Worm (Caenorhabditis elegans) whole organism, L4 larva: ENCODE measurements around the gene Y43F8A.1.

ENCODE experiments used
- F49E8.2 ChIP-seq: sonication (generic microtip); optimal IDR thresholded peaks from 2 replicates; lab custom pipeline; 2016; ENCODE audit warnings: missing compliant biosample characterization, mild to moderate bottlenecking, missing genetic modification characterization, borderline replicate concordance
- R02D3.7 ChIP-seq: fragments of 150-350 bp; sonication (generic microtip); optimal IDR thresholded peaks from 3 replicates; lab custom pipeline; 2014; ENCODE audit warnings: missing biosample characterization, missing genetic modification characterization
- T26A8.4 ChIP-seq: fragments of 200-800 bp; sonication (Bioruptor generic); IDR thresholded peaks from 2 replicates; pipeline ENCODE4 v1.3.6; 2022; ENCODE audit warnings: missing genetic modification characterization, missing compliant biosample characterization
- Y5F2A.4 ChIP-seq: fragments of 200-800 bp; sonication (Bioruptor generic); optimal IDR thresholded peaks from 2 replicates; lab custom pipeline; 2018; ENCODE audit warnings: mild to moderate bottlenecking, missing genetic modification characterization, missing compliant biosample characterization
- Y75B8A.6 ChIP-seq: fragments of 200-800 bp; sonication (Bioruptor generic); IDR thresholded peaks from 2 replicates; pipeline ENCODE4 v1.3.6; 2022; ENCODE audit warnings: missing genetic modification reagents, missing genetic modification characterization, missing compliant biosample characterization
- ZK337.2 ChIP-seq: fragments of 200-800 bp; sonication (Bioruptor generic); IDR thresholded peaks from 2 replicates; pipeline ENCODE4 v1.3.6; 2022; ENCODE audit warnings: missing genetic modification reagents, missing genetic modification characterization, missing compliant biosample characterization
- aly-2 ChIP-seq: sonication (generic microtip); optimal IDR thresholded peaks from 2 replicates; lab custom pipeline; 2018; ENCODE audit warnings: missing biosample characterization, missing genetic modification characterization
- attf-4 ChIP-seq: sonication (generic microtip); optimal IDR thresholded peaks from 3 replicates; lab custom pipeline; 2017; ENCODE audit warnings: missing biosample characterization, missing genetic modification characterization
- ceh-20 ChIP-seq: fragments of 200-800 bp; sonication (Bioruptor generic); IDR thresholded peaks from 2 replicates; pipeline ENCODE4 v1.3.6; 2022; ENCODE audit warnings: missing genetic modification reagents, missing genetic modification characterization, missing compliant biosample characterization
- ceh-44 ChIP-seq: fragments of 200-800 bp; sonication (Bioruptor generic); IDR thresholded peaks from 2 replicates; pipeline ENCODE4 v1.3.6; 2022; ENCODE audit warnings: missing genetic modification reagents, missing genetic modification characterization, missing compliant biosample characterization
- ceh-62 ChIP-seq: sonication (generic microtip); optimal IDR thresholded peaks from 2 replicates; lab custom pipeline; 2017; ENCODE audit warnings: missing biosample characterization, missing genetic modification characterization
- daf-16 ChIP-seq, 3 experiments: sonication (generic microtip); optimal IDR thresholded peaks; 2 replicates each; lab custom pipeline; 2016 to 2017; ENCODE audit warnings: missing genetic modification characterization in 3 of 3, missing genetic modification reagents in 3 of 3, mild to moderate bottlenecking in 2 of 3, missing compliant biosample characterization in 2 of 3, missing biosample characterization in 1 of 3, moderate library complexity in 1 of 3
- daf-19 ChIP-seq: fragments of 200-800 bp; sonication (Bioruptor generic); conservative IDR thresholded peaks from 2 replicates; pipeline ENCODE4 v1.3.6; 2022; ENCODE audit warnings: missing genetic modification characterization, missing compliant biosample characterization
- daf-8 ChIP-seq: fragments of 200-800 bp; sonication (Bioruptor generic); IDR thresholded peaks from 2 replicates; pipeline ENCODE4 v1.3.6; 2022; ENCODE audit warnings: missing genetic modification characterization, missing compliant biosample characterization
- dpl-1 ChIP-seq: fragments of 150-350 bp; optimal IDR thresholded peaks from 2 replicates; lab custom pipeline; 2014; ENCODE audit warnings: missing biosample characterization, missing genetic modification reagents, missing genetic modification characterization
- egl-27 ChIP-seq: sonication (generic microtip); optimal IDR thresholded peaks from 3 replicates; lab custom pipeline; 2017; ENCODE audit warnings: missing biosample characterization, missing genetic modification reagents, missing genetic modification characterization
- fkh-10 ChIP-seq: fragments of 150-350 bp; optimal IDR thresholded peaks from 2 replicates; lab custom pipeline; 2014; ENCODE audit warnings: missing biosample characterization, missing genetic modification reagents, missing genetic modification characterization
- gei-8 ChIP-seq: fragments of 200-800 bp; sonication (Bioruptor generic); optimal IDR thresholded peaks from 2 replicates; lab custom pipeline; 2018; ENCODE audit warnings: mild to moderate bottlenecking, missing genetic modification characterization, missing compliant biosample characterization
- hif-1 ChIP-seq, 2 experiments: sonication (generic microtip); optimal IDR thresholded peaks; 2 replicates each; lab custom pipeline; 2016 to 2017; ENCODE audit warnings: missing compliant biosample characterization in 2 of 2, missing genetic modification characterization in 2 of 2, missing genetic modification reagents in 2 of 2, missing genotype in 2 of 2, mild to moderate bottlenecking in 1 of 2
- hlh-11 ChIP-seq: fragments of 200-800 bp; sonication (Bioruptor generic); optimal IDR thresholded peaks from 2 replicates; lab custom pipeline; 2018; ENCODE audit warnings: mild to moderate bottlenecking, missing genetic modification characterization, missing compliant biosample characterization
- hmg-1.1 ChIP-seq: fragments of 200-800 bp; sonication (Bioruptor generic); IDR thresholded peaks from 2 replicates; pipeline ENCODE4 v1.3.6; 2022; ENCODE audit warnings: missing genetic modification reagents, missing genetic modification characterization, missing compliant biosample characterization
- jun-1 ChIP-seq: fragments of 150-350 bp; optimal IDR thresholded peaks from 2 replicates; lab custom pipeline; 2014; ENCODE audit warnings: missing biosample characterization, missing genetic modification reagents, missing genetic modification characterization
- lin-29 ChIP-seq: fragments of 200-800 bp; sonication (Bioruptor generic); IDR thresholded peaks from 2 replicates; pipeline ENCODE4 v1.3.6; 2022; ENCODE audit warnings: missing genetic modification reagents, missing genetic modification characterization, missing compliant biosample characterization
- lir-3 ChIP-seq: sonication (generic microtip); optimal IDR thresholded peaks from 2 replicates; lab custom pipeline; 2016; ENCODE audit warnings: mild to moderate bottlenecking, missing genetic modification characterization, missing compliant biosample characterization
- lsy-2 ChIP-seq, 2 experiments: fragments of 150-350 bp in 1 of 2; sonication (generic microtip) in 1 of 2; optimal IDR thresholded peaks; 2 replicates each; lab custom pipeline; 2014 to 2017; ENCODE audit warnings: missing biosample characterization in 2 of 2, missing genetic modification characterization in 2 of 2
- mdt-29 ChIP-seq: fragments of 200-800 bp; sonication (Bioruptor generic); IDR thresholded peaks from 2 replicates; pipeline ENCODE4 v1.3.6; 2022; ENCODE audit warnings: missing genetic modification reagents, missing genetic modification characterization, missing compliant biosample characterization
- mes-2 ChIP-seq: sonication (generic microtip); optimal IDR thresholded peaks from 2 replicates; lab custom pipeline; 2016; ENCODE audit warnings: missing genotype, mild to moderate bottlenecking, missing genetic modification characterization, missing compliant biosample characterization; ENCODE audit not compliant: poor library complexity, severe bottlenecking
- nhr-111 ChIP-seq: fragments of 200-800 bp; sonication (Bioruptor generic); optimal IDR thresholded peaks from 2 replicates; lab custom pipeline; 2018; ENCODE audit warnings: mild to moderate bottlenecking, missing genetic modification characterization, missing compliant biosample characterization
- nhr-237 ChIP-seq: sonication (generic microtip); optimal IDR thresholded peaks from 2 replicates; lab custom pipeline; 2017; ENCODE audit warnings: missing biosample characterization, missing genetic modification characterization
- nhr-28 ChIP-seq: fragments of 150-350 bp; optimal IDR thresholded peaks from 2 replicates; lab custom pipeline; 2014; ENCODE audit warnings: missing biosample characterization, missing genetic modification characterization
- nhr-6 ChIP-seq: fragments of 150-350 bp; optimal IDR thresholded peaks from 2 replicates; lab custom pipeline; 2014; ENCODE audit warnings: missing biosample characterization, missing genetic modification characterization
- nhr-76 ChIP-seq: fragments of 150-350 bp; optimal IDR thresholded peaks from 2 replicates; lab custom pipeline; 2014; ENCODE audit warnings: missing biosample characterization, missing genetic modification characterization
- pha-4 ChIP-seq, 2 experiments: fragments of 150-350 bp in 1 of 2; fragments of 200-800 bp in 1 of 2; sonication (Bioruptor generic) in 1 of 2; IDR thresholded peaks in 1 of 2; optimal IDR thresholded peaks in 1 of 2; 2 replicates each; pipeline versions ENCODE4 v1.3.6 to Lab custom; 2014 to 2022; ENCODE audit warnings: missing genetic modification characterization in 2 of 2, missing genetic modification reagents in 2 of 2, missing biosample characterization in 1 of 2, missing compliant biosample characterization in 1 of 2
- php-3 ChIP-seq: fragments of 200-800 bp; sonication (Bioruptor generic); IDR thresholded peaks from 2 replicates; pipeline ENCODE4 v1.3.6; 2022; ENCODE audit warnings: missing genetic modification reagents, missing genetic modification characterization, missing compliant biosample characterization
- saeg-2 ChIP-seq: fragments of 200-800 bp; sonication (Bioruptor generic); IDR thresholded peaks from 2 replicates; pipeline ENCODE4 v1.3.6; 2022; ENCODE audit warnings: missing genetic modification reagents, missing genetic modification characterization, missing compliant biosample characterization
- sdz-12 ChIP-seq: fragments of 200-800 bp; sonication (Bioruptor generic); optimal IDR thresholded peaks from 2 replicates; lab custom pipeline; 2018; ENCODE audit warnings: mild to moderate bottlenecking, missing genetic modification characterization, missing compliant biosample characterization
- tag-97 ChIP-seq: fragments of 200-800 bp; sonication (Bioruptor generic); IDR thresholded peaks from 2 replicates; pipeline ENCODE4 v1.3.6; 2022; ENCODE audit warnings: missing genetic modification characterization, missing compliant biosample characterization
- unc-130 ChIP-seq: sonication (generic microtip); optimal IDR thresholded peaks from 2 replicates; lab custom pipeline; 2016; ENCODE audit warnings: missing genetic modification reagents, missing genetic modification characterization, missing compliant biosample characterization
- unc-39 ChIP-seq: sonication (generic microtip); optimal IDR thresholded peaks from 2 replicates; lab custom pipeline; 2017; ENCODE audit warnings: missing biosample characterization, missing genetic modification characterization
- zip-11 ChIP-seq: fragments of 200-800 bp; sonication (Bioruptor generic); IDR thresholded peaks from 2 replicates; pipeline ENCODE4 v1.3.6; 2022; ENCODE audit warnings: missing genetic modification characterization, missing compliant biosample characterization

Y43F8A.1 gene

DNA sequence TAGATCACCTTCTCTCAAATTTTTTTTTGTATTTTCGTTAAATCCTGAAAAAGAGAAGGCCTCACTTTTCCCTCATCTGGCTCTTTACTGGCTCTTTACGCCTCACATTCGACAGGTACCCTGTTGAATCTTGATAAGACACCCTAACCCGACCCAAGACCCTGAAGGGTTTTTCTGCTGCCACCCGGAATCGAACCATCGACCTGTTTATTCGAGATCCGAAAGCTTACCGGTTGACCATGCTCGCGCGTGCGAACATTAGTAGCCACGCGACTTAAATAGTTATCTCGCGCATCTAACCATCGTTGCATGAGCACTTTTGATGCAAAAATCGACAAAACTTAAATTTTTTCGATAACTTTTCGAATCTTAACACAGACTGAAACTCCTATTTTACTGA lies 15.1 kb upstream of the Y43F8A.1 start:
- TF ChIP-seq gei-8 (GFP tag; lab: Kevin White, UChicago) (no peak), mdt-29 (no peak), lir-3 (tag; lab: Kevin White, UChicago) (no peak)

DNA sequence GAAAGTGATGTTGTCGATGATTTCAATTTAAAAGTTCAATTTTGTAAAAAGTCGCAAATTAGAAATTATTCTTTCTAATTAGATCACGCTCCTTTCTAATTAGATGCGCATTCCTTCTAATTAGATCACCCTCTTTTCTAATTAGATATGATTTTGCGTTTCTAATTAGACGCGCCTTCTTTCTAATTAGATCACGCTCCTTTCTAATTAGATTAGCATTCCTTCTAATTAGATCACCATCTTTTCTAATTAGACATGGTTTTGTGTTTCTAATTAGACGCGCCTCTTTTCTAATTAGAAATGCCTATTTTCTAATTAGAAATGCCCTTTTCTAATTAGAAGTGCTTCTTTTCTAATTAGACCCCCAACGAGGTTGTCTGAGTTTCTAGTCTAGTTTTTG lies 13.6 kb upstream of the Y43F8A.1 start:
- no peak for TF ChIP-seq tag-97 (GFP tag; lab: Robert Waterston, UW)
- no peak for TF ChIP-seq lin-29 (GFP tag; lab: Robert Waterston, UW)
- no peak for TF ChIP-seq unc-39 (tag; lab: Kevin White, UChicago)
- TF ChIP-seq php-3 (GFP tag; lab: Robert Waterston, UW), result no peak
- no peak for TF ChIP-seq unc-130
- no peak for TF ChIP-seq saeg-2 (GFP tag; lab: Robert Waterston, UW)
- no peak for TF ChIP-seq ceh-20 (GFP tag; lab: Robert Waterston, UW)
- no peak for TF ChIP-seq daf-16 (GFP tag; optimal IDR thresholded peaks at IDR 0.05; lab: Kevin White, UChicago)
- no peak for TF ChIP-seq daf-16 (tag; optimal IDR thresholded peaks at IDR 0.05; lab: Kevin White, UChicago)
- no peak for TF ChIP-seq zip-11 (GFP tag; lab: Robert Waterston, UW)
- no peak for TF ChIP-seq fkh-10 (GFP tag; lab: Kevin White, UChicago)
- TF ChIP-seq egl-27 (tag; lab: Kevin White, UChicago), result no peak
- no peak for TF ChIP-seq lir-3 (tag; lab: Kevin White, UChicago)
- TF ChIP-seq nhr-111 (GFP tag; lab: Kevin White, UChicago), result no peak
- TF ChIP-seq ceh-44 (GFP tag; lab: Robert Waterston, UW), result no peak
- no peak for TF ChIP-seq sdz-12 (GFP tag; lab: Kevin White, UChicago)
- no peak for TF ChIP-seq nhr-76
- TF ChIP-seq F49E8.2 (tag; lab: Kevin White, UChicago), result no peak
- TF ChIP-seq dpl-1 (GFP tag; lab: Kevin White, UChicago), result no peak
- no peak for TF ChIP-seq R02D3.7 (tag; lab: Kevin White, UChicago)

DNA sequence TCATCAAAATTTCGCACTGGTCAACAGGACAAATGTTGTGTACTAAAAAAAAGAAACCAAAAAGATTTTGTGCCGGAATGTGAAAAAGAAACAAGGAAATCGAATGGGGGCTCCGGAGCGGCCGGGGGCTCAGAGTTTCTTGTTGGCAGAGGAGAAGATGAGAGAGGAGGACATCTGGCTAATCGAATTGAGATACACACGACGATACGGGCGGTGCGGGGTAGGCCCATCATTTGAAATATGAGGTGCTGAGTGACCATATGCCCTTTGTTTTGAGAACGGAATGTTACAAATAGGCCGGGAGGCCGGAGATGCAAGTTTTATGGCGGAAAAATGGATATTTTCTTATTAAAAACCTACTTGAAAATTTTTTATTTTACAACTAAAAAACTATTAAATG lies 12.2 kb upstream of the Y43F8A.1 start:
- TF ChIP-seq ceh-62 (tag; lab: Kevin White, UChicago) (no peak), nhr-6 (no peak), hmg-1.1 (GFP tag; lab: Robert Waterston, UW) (no peak), ceh-20 (GFP tag; lab: Robert Waterston, UW) (peak; percentile 22; the same call in 1 of the 2 replicates)

DNA sequence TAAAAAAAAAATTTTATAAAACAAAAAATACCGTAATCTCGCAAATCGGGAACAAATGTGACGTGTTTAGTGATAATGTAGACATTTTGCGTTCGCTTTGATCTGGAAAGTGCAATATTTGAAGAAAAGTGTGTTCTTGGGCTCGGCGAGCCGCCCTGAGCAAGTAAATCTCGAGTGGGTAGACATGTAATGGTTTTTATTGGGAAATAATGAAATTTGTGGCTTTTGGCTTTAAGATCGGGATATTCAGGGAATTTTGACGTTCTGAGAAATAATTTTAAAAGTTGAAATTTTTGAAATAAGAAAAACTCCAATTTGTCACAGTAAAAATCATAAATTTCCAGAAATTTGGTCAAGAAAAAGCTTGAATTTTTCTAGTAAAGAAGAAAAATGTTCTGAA lies 7.7 kb upstream of the Y43F8A.1 start, which contains the start of gene C14B4.2:
C14B4.2 (minus strand) TSS at position 101 of the 400 bp plus-strand sequence.
- TF ChIP-seq hif-1 (tag; optimal IDR thresholded peaks at IDR 0.05; lab: Kevin White, UChicago) (no peak), ceh-20 (GFP tag; lab: Robert Waterston, UW) (no peak), daf-8 (GFP tag; lab: Robert Waterston, UW) (no peak), hlh-11 (tag; lab: Kevin White, UChicago) (no peak), ceh-62 (tag; lab: Kevin White, UChicago) (no peak), egl-27 (tag; lab: Kevin White, UChicago) (no peak), daf-19 (GFP tag; lab: Robert Waterston, UW) (no peak), tag-97 (GFP tag; lab: Robert Waterston, UW) (no peak), jun-1 (tag; lab: Kevin White, UChicago) (no peak)

DNA sequence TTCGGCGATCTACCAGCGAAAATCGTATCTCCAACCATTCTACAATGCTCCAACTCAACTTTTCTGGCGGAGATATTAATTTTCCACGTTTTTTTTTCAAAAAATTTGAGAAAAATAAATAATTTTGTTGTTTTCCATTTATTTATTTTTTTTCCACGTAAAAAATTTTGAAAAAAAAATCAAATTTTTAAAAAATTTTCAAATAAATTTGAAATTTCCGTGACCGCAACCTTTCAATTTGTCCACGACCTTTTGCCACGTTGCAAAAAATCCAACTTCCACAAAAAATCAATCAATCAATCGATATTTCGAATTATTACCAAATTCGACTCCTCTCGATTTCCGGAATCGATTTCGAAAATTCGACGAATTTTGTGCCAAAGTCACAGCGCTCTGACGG lies 964 bp downstream of the Y43F8A.1 start, which contains the start of gene Y43F8A.2:
Y43F8A.2 (plus strand) TSS at position 301 of the 400 bp plus-strand sequence.
- TF ChIP-seq lin-29 (GFP tag; lab: Robert Waterston, UW) (no peak), nhr-28 (tag; lab: Kevin White, UChicago) (no peak), Y5F2A.4 (GFP tag; lab: Kevin White, UChicago) (no peak), ZK337.2 (no peak), aly-2 (tag; lab: Kevin White, UChicago) (no peak), lsy-2 (tag; optimal IDR thresholded peaks at IDR 0.05; lab: Kevin White, UChicago) (no peak), nhr-237 (no peak), T26A8.4 (GFP tag; lab: Robert Waterston, UW) (no peak), mes-2 (tag; lab: Kevin White, UChicago) (no peak), Y75B8A.6 (GFP tag; lab: Robert Waterston, UW) (no peak), pha-4 (GFP tag; IDR thresholded peaks at IDR 0.05; lab: Robert Waterston, UW) (no peak), pha-4 (tag; optimal IDR thresholded peaks at IDR 0.05; lab: Kevin White, UChicago) (no peak), attf-4 (tag; lab: Kevin White, UChicago) (no peak)
